Fruit fly (Drosophila melanogaster) whole organism, embryonic: Measurements from ENCODE around the gene CG43127.

Experiments
- Awh ChIP-seq: fragments of 200-800 bp; sonication (Bioruptor generic); IDR thresholded peaks from 2 replicates; pipeline ENCODE4, ENCODE4 v1.3.6; 2022; ENCODE audit warnings: missing biosample characterization, missing genetic modification characterization
- CG1024 ChIP-seq: fragments of 200-800 bp; sonication (Bioruptor generic); IDR thresholded peaks from 2 replicates; pipeline ENCODE4 v1.3.6; 2022; ENCODE audit warnings: missing biosample characterization, missing genetic modification characterization
- CG14014 ChIP-seq: fragments of 200-800 bp; sonication (Bioruptor generic); IDR thresholded peaks from 2 replicates; pipeline ENCODE4 v1.3.6; 2022; ENCODE audit warnings: missing biosample characterization, missing genetic modification characterization
- CG15011 ChIP-seq: fragments of 200-800 bp; sonication (Bioruptor generic); optimal IDR thresholded peaks from 3 replicates; lab custom pipeline; 2018; ENCODE audit warnings: missing biosample characterization, mild to moderate bottlenecking, missing genetic modification characterization
- CG15269 ChIP-seq: fragments of 200-800 bp; sonication (Bioruptor generic); optimal IDR thresholded peaks from 2 replicates; lab custom pipeline; 2018; ENCODE audit warnings: missing biosample characterization, mild to moderate bottlenecking, missing genetic modification characterization, moderate library complexity
- CG15601 ChIP-seq: fragments of 200-800 bp; sonication (Bioruptor generic); optimal IDR thresholded peaks from 3 replicates; lab custom pipeline; 2019; ENCODE audit warnings: missing biosample characterization, mild to moderate bottlenecking, missing genetic modification characterization, moderate library complexity
- CG16813 ChIP-seq: fragments of 200-800 bp; sonication (Bioruptor generic); IDR thresholded peaks from 3 replicates; pipeline ENCODE4 v1.3.6; 2022; ENCODE audit warnings: missing biosample characterization, missing genetic modification characterization; ENCODE audit not compliant: partially characterized antibody
- CG17385 ChIP-seq: fragments of 200-800 bp; sonication (Bioruptor generic); optimal IDR thresholded peaks from 3 replicates; lab custom pipeline; 2018; ENCODE audit warnings: missing biosample characterization, mild to moderate bottlenecking, missing genetic modification characterization
- CG17912 ChIP-seq: fragments of 200-800 bp; sonication (Bioruptor generic); optimal IDR thresholded peaks from 2 replicates; lab custom pipeline; 2018; ENCODE audit warnings: missing biosample characterization, mild to moderate bottlenecking, missing genetic modification characterization
- CG1832 ChIP-seq: fragments of 200-800 bp; sonication (Bioruptor generic); optimal IDR thresholded peaks from 2 replicates; lab custom pipeline; 2017; ENCODE audit warnings: missing biosample characterization, mild to moderate bottlenecking, missing genetic modification characterization, inconsistent platforms
- CG2199 ChIP-seq: fragments of 200-800 bp; sonication (Bioruptor generic); IDR thresholded peaks from 3 replicates; pipeline ENCODE4 v1.3.6; 2022; ENCODE audit warnings: missing biosample characterization, missing genetic modification characterization
- CG2875 ChIP-seq: fragments of 200-800 bp; sonication (Bioruptor generic); optimal IDR thresholded peaks from 2 replicates; lab custom pipeline; 2017; ENCODE audit warnings: missing biosample characterization, mild to moderate bottlenecking, missing genetic modification characterization, missing genetic modification reagents
- CG3281 ChIP-seq: fragments of 200-800 bp; sonication (Bioruptor generic); optimal IDR thresholded peaks from 3 replicates; lab custom pipeline; 2017; ENCODE audit warnings: missing biosample characterization, mild to moderate bottlenecking, missing genetic modification characterization
- CG34224 ChIP-seq: fragments of 200-800 bp; sonication (Bioruptor generic); IDR thresholded peaks from 3 replicates; pipeline ENCODE4 v1.3.6; 2022; ENCODE audit warnings: missing biosample characterization, missing genetic modification characterization; ENCODE audit not compliant: partially characterized antibody
- CG3838 ChIP-seq: fragments of 200-800 bp; sonication (Bioruptor generic); optimal IDR thresholded peaks from 3 replicates; lab custom pipeline; 2016; ENCODE audit warnings: missing biosample characterization, missing genetic modification characterization
- CG6765 ChIP-seq: fragments of 200-800 bp; sonication (Bioruptor generic); optimal IDR thresholded peaks from 3 replicates; lab custom pipeline; 2017; ENCODE audit warnings: missing biosample characterization, mild to moderate bottlenecking, missing genetic modification characterization
- CG7357 ChIP-seq: fragments of 200-800 bp; sonication (Bioruptor generic); IDR thresholded peaks from 3 replicates; pipeline ENCODE4 v1.3.6; 2022; ENCODE audit warnings: missing biosample characterization, missing genetic modification characterization
- CG8290 ChIP-seq, 3 experiments: fragments of 200-800 bp; sonication (Bioruptor generic); optimal IDR thresholded peaks; 2 replicates each; lab custom pipeline; 2016 to 2019; ENCODE audit warnings: missing biosample characterization in 3 of 3, missing genetic modification characterization in 3 of 3, mild to moderate bottlenecking in 2 of 3, moderate library complexity in 1 of 3
- CG8924 ChIP-seq: fragments of 200-800 bp; optimal IDR thresholded peaks from 3 replicates; lab custom pipeline; 2019; ENCODE audit warnings: missing biosample characterization, mild to moderate bottlenecking, missing genetic modification characterization, moderate library complexity
- CG9727 ChIP-seq: fragments of 200-800 bp; sonication (Bioruptor generic); optimal IDR thresholded peaks from 3 replicates; lab custom pipeline; 2017; ENCODE audit warnings: missing biosample characterization, mild to moderate bottlenecking, missing genetic modification characterization
- CkIIα-i1 ChIP-seq: fragments of 200-800 bp; sonication (Bioruptor generic); IDR thresholded peaks from 2 replicates; pipeline ENCODE4 v1.3.6; 2022; ENCODE audit warnings: missing biosample characterization, missing genetic modification characterization
- Drgx ChIP-seq: fragments of 200-800 bp; sonication (Bioruptor generic); IDR thresholded peaks from 2 replicates; pipeline ENCODE4 v1.3.6; 2022; ENCODE audit warnings: missing biosample characterization, missing genetic modification characterization
- E2f1 ChIP-seq: fragments of 200-800 bp; sonication (Bioruptor generic); IDR thresholded peaks from 2 replicates; pipeline ENCODE4 v1.3.6; 2022; ENCODE audit warnings: missing biosample characterization, missing genetic modification characterization
- Fer2 ChIP-seq: fragments of 200-800 bp; sonication (Bioruptor generic); optimal IDR thresholded peaks from 2 replicates; lab custom pipeline; 2018; ENCODE audit warnings: missing biosample characterization, mild to moderate bottlenecking, missing genetic modification characterization, moderate library complexity
- HHEX ChIP-seq: fragments of 200-800 bp; sonication (Bioruptor generic); optimal IDR thresholded peaks from 3 replicates; lab custom pipeline; 2017; ENCODE audit warnings: missing biosample characterization, mild to moderate bottlenecking, missing genetic modification characterization, missing genetic modification reagents
- Hey ChIP-seq: fragments of 200-800 bp; sonication (Bioruptor generic); optimal IDR thresholded peaks from 3 replicates; lab custom pipeline; 2018; ENCODE audit warnings: missing biosample characterization, mild to moderate bottlenecking, missing genetic modification characterization
- Kr ChIP-seq: fragments of 200-800 bp; sonication (Bioruptor generic); optimal IDR thresholded peaks from 2 replicates; lab custom pipeline; 2017; ENCODE audit warnings: missing biosample characterization, mild to moderate bottlenecking, missing genetic modification characterization
- Med ChIP-seq: fragments of 200-800 bp; sonication (Bioruptor generic); peaks from one replicate; lab custom pipeline; 2016; ENCODE audit warnings: missing biosample characterization, missing genetic modification characterization, mild to moderate bottlenecking, inconsistent platforms, moderate library complexity
- PHDP ChIP-seq: fragments of 200-800 bp; sonication (Bioruptor generic); optimal IDR thresholded peaks from 3 replicates; lab custom pipeline; 2018; ENCODE audit warnings: missing biosample characterization, mild to moderate bottlenecking, missing genetic modification characterization, moderate library complexity
- Rfx ChIP-seq: fragments of 200-800 bp; sonication (Bioruptor generic); IDR thresholded peaks from 2 replicates; pipeline ENCODE4 v1.3.6; 2022; ENCODE audit warnings: missing biosample characterization, missing genetic modification characterization
- Scr ChIP-seq: fragments of 200-800 bp; sonication (Bioruptor generic); IDR thresholded peaks from 2 replicates; pipeline ENCODE4 v1.3.6; 2022; ENCODE audit warnings: missing biosample characterization, missing genetic modification characterization; ENCODE audit not compliant: partially characterized antibody
- Sry-δ ChIP-seq: fragments of 200-800 bp; sonication (Bioruptor generic); optimal IDR thresholded peaks from 2 replicates; lab custom pipeline; 2016; ENCODE audit warnings: missing biosample characterization, missing genetic modification characterization
- Tbp ChIP-seq: fragments of >200 bp; optimal IDR thresholded peaks from 2 replicates; lab custom pipeline; 2018; ENCODE audit warnings: missing biosample characterization, missing genetic modification characterization
- Xrp1 ChIP-seq: fragments of 200-800 bp; sonication (Bioruptor generic); IDR thresholded peaks from 2 replicates; pipeline ENCODE4 v1.3.6; 2022; ENCODE audit warnings: missing biosample characterization, missing genetic modification characterization
- amos ChIP-seq: fragments of 200-800 bp; sonication (Bioruptor generic); IDR thresholded peaks from 2 replicates; pipeline ENCODE4 v1.3.6; 2022; ENCODE audit warnings: missing biosample characterization, missing genetic modification characterization; ENCODE audit not compliant: partially characterized antibody
- crol ChIP-seq: fragments of 200-800 bp; sonication (Bioruptor generic); IDR thresholded peaks from 2 replicates; pipeline ENCODE4 v1.3.6; 2022; ENCODE audit warnings: missing biosample characterization, missing genetic modification characterization
- dmrt99B ChIP-seq: fragments of 200-800 bp; sonication (Bioruptor generic); optimal IDR thresholded peaks from 2 replicates; lab custom pipeline; 2018; ENCODE audit warnings: missing biosample characterization, mild to moderate bottlenecking, missing genetic modification characterization, moderate library complexity
- gsb-n ChIP-seq: fragments of 200-800 bp; sonication (Bioruptor generic); optimal IDR thresholded peaks from 3 replicates; lab custom pipeline; 2018; ENCODE audit warnings: missing biosample characterization, mild to moderate bottlenecking, missing genetic modification characterization
- ind ChIP-seq: fragments of 200-800 bp; sonication (Bioruptor generic); optimal IDR thresholded peaks from 3 replicates; lab custom pipeline; 2016; ENCODE audit warnings: missing biosample characterization, missing genetic modification characterization
- kah ChIP-seq: fragments of 200-800 bp; sonication (Bioruptor generic); optimal IDR thresholded peaks from 2 replicates; lab custom pipeline; 2018; ENCODE audit warnings: missing biosample characterization, mild to moderate bottlenecking, missing genetic modification characterization
- kay ChIP-seq: fragments of 200-800 bp; sonication (Bioruptor generic); optimal IDR thresholded peaks from 2 replicates; lab custom pipeline; 2016; ENCODE audit warnings: missing biosample characterization, missing genetic modification characterization
- lov ChIP-seq, 2 experiments: fragments of 200-800 bp in 1 of 2; fragments of >200 bp in 1 of 2; sonication (Bioruptor generic) in 1 of 2; IDR thresholded peaks in 1 of 2; optimal IDR thresholded peaks in 1 of 2; 2 replicates in 1 of 2; 3 replicates in 1 of 2; pipeline versions ENCODE4 v1.3.6 to Lab custom; 2017 to 2022; ENCODE audit warnings: missing biosample characterization in 1 of 2, missing genetic modification characterization in 1 of 2
- nom ChIP-seq: fragments of 200-800 bp; sonication (Bioruptor generic); optimal IDR thresholded peaks from 2 replicates; lab custom pipeline; 2017; ENCODE audit warnings: missing biosample characterization, missing genetic modification characterization, mild to moderate bottlenecking, moderate library complexity, missing genetic modification reagents
- scrt ChIP-seq: fragments of 200-800 bp; sonication (Bioruptor generic); optimal IDR thresholded peaks from 2 replicates; lab custom pipeline; 2018; ENCODE audit warnings: missing biosample characterization, mild to moderate bottlenecking, missing genetic modification characterization, moderate library complexity
- sd ChIP-seq: fragments of 200-800 bp; sonication (Bioruptor generic); optimal IDR thresholded peaks from 3 replicates; lab custom pipeline; 2018; ENCODE audit warnings: missing biosample characterization, mild to moderate bottlenecking, missing genetic modification characterization, moderate library complexity
- sens ChIP-seq: fragments of 200-800 bp; sonication (Bioruptor generic); peaks from one replicate; lab custom pipeline; 2016; ENCODE audit warnings: missing biosample characterization, missing genetic modification characterization
- slp2 ChIP-seq: fragments of 200-800 bp; sonication (Bioruptor generic); optimal IDR thresholded peaks from 2 replicates; lab custom pipeline; 2016; ENCODE audit warnings: missing biosample characterization, missing genetic modification characterization
- tll ChIP-seq, 2 experiments: fragments of 200-800 bp in 1 of 2; fragments of >200 bp in 1 of 2; sonication (Bioruptor generic) in 1 of 2; optimal IDR thresholded peaks; 2 replicates each; lab custom pipeline; 2017 to 2019; ENCODE audit warnings: missing biosample characterization in 2 of 2, missing genetic modification characterization in 2 of 2, mild to moderate bottlenecking in 1 of 2, moderate library complexity in 1 of 2
- vvl ChIP-seq: fragments of 200-800 bp; sonication (Bioruptor generic); IDR thresholded peaks from 2 replicates; pipeline ENCODE4 v1.3.6; 2022; ENCODE audit warnings: missing biosample characterization, missing genetic modification characterization

The CG43127 gene

DNA sequence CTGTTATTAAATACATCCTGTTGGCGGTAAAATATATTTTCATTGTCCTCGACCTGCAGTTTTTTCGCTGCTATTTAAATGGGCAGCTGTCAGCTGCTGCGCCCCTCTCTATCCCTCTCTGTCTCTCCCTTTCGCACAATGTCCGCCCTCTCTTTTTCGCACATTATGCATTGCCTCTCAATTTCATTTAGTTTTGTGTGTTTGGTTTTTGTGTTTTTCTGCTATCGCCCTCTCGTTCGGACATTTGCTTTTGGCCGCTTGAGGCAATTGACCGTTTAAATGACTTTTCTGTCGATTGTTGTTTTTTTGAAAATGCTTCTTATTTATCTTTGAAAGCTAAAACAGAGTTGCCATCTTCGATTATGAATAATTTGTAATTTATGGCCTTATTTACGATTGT, 49.5 kb upstream of the CG43127 start (continued):
- no peak for TF ChIP-seq CG2875
- TF ChIP-seq CG15601 (tag; lab: Kevin White, UChicago): no peak
- no peak for TF ChIP-seq CG9727 (GFP tag; lab: Kevin White, UChicago)
- TF ChIP-seq CG15011 (GFP tag; lab: Kevin White, UChicago): no peak
- no peak for TF ChIP-seq amos (GFP tag; lab: Robert Waterston, UW)
- no peak for TF ChIP-seq CG6765 (GFP tag; lab: Kevin White, UChicago)
- no peak for TF ChIP-seq Fer2
- no peak for TF ChIP-seq Xrp1 (GFP tag; lab: Robert Waterston, UW)
- TF ChIP-seq PHDP (tag; lab: Kevin White, UChicago): no peak
- TF ChIP-seq Tbp: no peak
- TF ChIP-seq CG1832 (GFP tag; lab: Kevin White, UChicago): peak; percentile 54
- TF ChIP-seq CG3281 (GFP tag; lab: Kevin White, UChicago): no peak
- no peak for TF ChIP-seq Drgx (GFP tag; lab: Robert Waterston, UW)
- no peak for TF ChIP-seq CG15269 (tag; lab: Kevin White, UChicago)
- TF ChIP-seq vvl (GFP tag; lab: Robert Waterston, UW): peak; percentile 19; the same call in 1 of the 2 replicates
- no peak for TF ChIP-seq kay
- TF ChIP-seq Awh (GFP tag; lab: Robert Waterston, UW): no peak
- no peak for TF ChIP-seq CkIIα-i1 (GFP tag; lab: Robert Waterston, UW)
- TF ChIP-seq lov (optimal IDR thresholded peaks at IDR 0.05; lab: Kevin White, UChicago): no peak
- TF ChIP-seq lov (GFP tag; IDR thresholded peaks at IDR 0.05; lab: Robert Waterston, UW): no peak
- no peak for TF ChIP-seq Sry-δ
- TF ChIP-seq dmrt99B (tag; lab: Kevin White, UChicago): no peak
- TF ChIP-seq CG3838 (GFP tag; lab: Kevin White, UChicago): no peak
- no peak for TF ChIP-seq sd
- no peak for TF ChIP-seq gsb-n (tag; lab: Kevin White, UChicago)
- TF ChIP-seq CG7357 (GFP tag; lab: Robert Waterston, UW): no peak
- no peak for TF ChIP-seq ind (GFP tag; lab: Kevin White, UChicago)
- peak; percentile 73; the same call in 1 of the 3 replicates for TF ChIP-seq CG2199
- TF ChIP-seq, all 482 proteins: peak for 9

DNA sequence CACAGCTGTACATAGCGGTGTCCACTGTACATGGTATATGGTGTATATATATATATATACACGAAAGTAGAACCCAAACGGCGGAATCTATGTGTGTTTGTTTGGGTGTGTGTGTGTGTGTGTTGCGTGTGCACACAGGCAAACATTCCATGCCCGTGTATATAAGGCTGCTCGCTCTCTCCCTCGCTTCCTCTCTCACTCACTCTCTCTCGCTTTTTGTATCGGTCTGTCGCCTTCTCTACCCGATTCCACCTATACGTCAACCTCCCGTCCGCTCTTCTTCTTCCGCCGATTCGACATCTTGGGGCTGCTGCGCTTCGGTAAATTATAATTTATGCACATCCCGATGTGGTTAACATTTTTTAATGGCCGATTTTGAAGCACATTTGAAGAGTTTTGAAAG, 48.7 kb upstream of the CG43127 start:
- TF ChIP-seq tll (GFP tag; optimal IDR thresholded peaks at IDR 0.05; lab: Kevin White, UChicago) (peak in 1 of 2 experiments; percentile 26), CG14014 (GFP tag; lab: Robert Waterston, UW) (no peak), Med (GFP tag; lab: Kevin White, UChicago) (peak; percentile 39), Scr (GFP tag; lab: Robert Waterston, UW) (0 out of 2 replicates have a peak, but pooled peaks have one; percentile 13), CG8290 (GFP tag; optimal IDR thresholded peaks at IDR 0.05; lab: Kevin White, UChicago) (no peak), CG8290 (tag; optimal IDR thresholded peaks at IDR 0.05; lab: Kevin White, UChicago) (peak in 1 of 2 experiments; percentile 33), CG16813 (GFP tag; lab: Robert Waterston, UW) (no peak), CG34224 (0 out of 3 replicates have a peak, but pooled peaks have one; percentile 17), CG1832 (GFP tag; lab: Kevin White, UChicago) (peak; percentile 75), CG17912 (GFP tag; lab: Kevin White, UChicago) (no peak), Kr (GFP tag; lab: Kevin White, UChicago) (no peak), nom (GFP tag; lab: Kevin White, UChicago) (peak; percentile 21), CG2199 (peak; percentile 42; the same call in 1 of the 3 replicates), CG17385 (GFP tag; lab: Kevin White, UChicago) (peak; percentile 88), HHEX (GFP tag; lab: Kevin White, UChicago) (peak; percentile 15), CG1024 (GFP tag; lab: Robert Waterston, UW) (no peak), scrt (GFP tag; lab: Kevin White, UChicago) (no peak), CG8924 (peak; percentile 39), slp2 (no peak), E2f1 (GFP tag; lab: Robert Waterston, UW) (no peak), sens (GFP tag; lab: Kevin White, UChicago) (peak; percentile 89), kah (GFP tag; lab: Kevin White, UChicago) (no peak), Hey (no peak), crol (peak; percentile 70), Rfx (no peak)
